Worm (Caenorhabditis elegans) whole organism, L1 larva: ENCODE measurements around the gene F59A7.12.
A peak's percentile ranks its signal among the peaks of the same experiment; 100 is the strongest.

Experiments
- C04F5.9 ChIP-seq: sonication (generic microtip); optimal IDR thresholded peaks from 2 replicates; lab custom pipeline; 2016; ENCODE audit warnings: missing genetic modification characterization, missing compliant biosample characterization
- C16A3.4 ChIP-seq: fragments of 150-350 bp; optimal IDR thresholded peaks from 2 replicates; lab custom pipeline; 2014; ENCODE audit warnings: missing biosample characterization, missing genetic modification characterization
- C34B4.2 ChIP-seq: sonication (generic microtip); optimal IDR thresholded peaks from 2 replicates; lab custom pipeline; 2017; ENCODE audit warnings: mild to moderate bottlenecking, missing genetic modification characterization, missing compliant biosample characterization
- Y116A8C.19 ChIP-seq: sonication (generic microtip); optimal IDR thresholded peaks from 2 replicates; lab custom pipeline; 2016; ENCODE audit warnings: missing compliant biosample characterization, missing genetic modification characterization, borderline replicate concordance
- ama-1 ChIP-seq: fragments of 150-350 bp; optimal IDR thresholded peaks from 2 replicates; lab custom pipeline; 2014
- blmp-1 ChIP-seq: fragments of 150-350 bp; optimal IDR thresholded peaks from 2 replicates; lab custom pipeline; 2014; ENCODE audit warnings: missing biosample characterization, missing genetic modification characterization
- ceh-63 ChIP-seq: fragments of 200-800 bp; sonication (Bioruptor generic); optimal IDR thresholded peaks from 2 replicates; lab custom pipeline; 2018; ENCODE audit warnings: mild to moderate bottlenecking, missing genetic modification characterization, missing compliant biosample characterization
- ceh-8 ChIP-seq: fragments of 200-800 bp; sonication (Bioruptor generic); optimal IDR thresholded peaks from 2 replicates; lab custom pipeline; 2018; ENCODE audit warnings: mild to moderate bottlenecking, missing genetic modification characterization, moderate library complexity, missing compliant biosample characterization
- ceh-82 ChIP-seq, 3 experiments: fragments of 150-350 bp in 1 of 3; sonication (generic microtip) in 2 of 3; optimal IDR thresholded peaks; 2 replicates each; lab custom pipeline; 2014 to 2017; ENCODE audit warnings: missing biosample characterization in 3 of 3, missing genetic modification characterization in 3 of 3
- ceh-88 ChIP-seq: fragments of 200-800 bp; sonication (Bioruptor generic); IDR thresholded peaks from 2 replicates; pipeline ENCODE4 v1.3.6; 2022; ENCODE audit warnings: missing genetic modification characterization, missing compliant biosample characterization
- ceh-90 ChIP-seq: sonication (generic microtip); optimal IDR thresholded peaks from 2 replicates; lab custom pipeline; 2016; ENCODE audit warnings: missing genetic modification characterization, missing compliant biosample characterization
- dsc-1 ChIP-seq: sonication (generic microtip); optimal IDR thresholded peaks from 2 replicates; lab custom pipeline; 2016; ENCODE audit warnings: mild to moderate bottlenecking, missing genetic modification characterization, missing compliant biosample characterization
- efl-1 ChIP-seq, 4 experiments: fragments of 150-350 bp; optimal IDR thresholded peaks in 3 of 4; peaks in 1 of 4; 1 replicate in 1 of 4; 2 replicates in 3 of 4; lab custom pipeline; 2014; ENCODE audit warnings: missing biosample characterization in 2 of 4, missing genetic modification characterization in 2 of 4, missing genetic modification reagents in 2 of 4
- efl-3 ChIP-seq: fragments of 200-800 bp; sonication (Bioruptor generic); optimal IDR thresholded peaks from 2 replicates; lab custom pipeline; 2018; ENCODE audit warnings: mild to moderate bottlenecking, missing genetic modification characterization, missing compliant biosample characterization
- egl-13 ChIP-seq: sonication (generic microtip); optimal IDR thresholded peaks from 2 replicates; lab custom pipeline; 2016; ENCODE audit warnings: missing genotype, missing genetic modification reagents, missing genetic modification characterization, missing compliant biosample characterization
- egl-27 ChIP-seq, 2 experiments: fragments of 150-350 bp in 1 of 2; sonication (generic microtip); optimal IDR thresholded peaks; 3 replicates each; lab custom pipeline; 2017 to 2018; ENCODE audit warnings: missing biosample characterization in 2 of 2, missing genetic modification characterization in 2 of 2, missing genetic modification reagents in 2 of 2
- elt-2 ChIP-seq: sonication (generic microtip); optimal IDR thresholded peaks from 2 replicates; lab custom pipeline; 2016; ENCODE audit warnings: missing genetic modification characterization, mild to moderate bottlenecking, inconsistent platforms, missing compliant biosample characterization, missing genetic modification reagents
- elt-3 ChIP-seq, 6 experiments: fragments of 150-350 bp in 1 of 6; sonication (generic microtip); optimal IDR thresholded peaks; 2 replicates each; lab custom pipeline; 2017 to 2018; ENCODE audit warnings: missing biosample characterization in 6 of 6, missing genetic modification characterization in 6 of 6, inconsistent platforms in 1 of 6
- ets-5 ChIP-seq: fragments of 200-800 bp; sonication (Bioruptor generic); IDR thresholded peaks from 2 replicates; pipeline ENCODE4 v1.3.6; 2022; ENCODE audit warnings: missing genetic modification characterization, missing compliant biosample characterization
- fkh-10 ChIP-seq: sonication (generic microtip); optimal IDR thresholded peaks from 2 replicates; lab custom pipeline; 2017; ENCODE audit warnings: missing biosample characterization, missing genetic modification reagents, missing genetic modification characterization
- fkh-4 ChIP-seq: sonication (generic microtip); optimal IDR thresholded peaks from 2 replicates; lab custom pipeline; 2016; ENCODE audit warnings: missing compliant biosample characterization, missing genetic modification characterization, borderline replicate concordance
- fos-1 ChIP-seq: fragments of 150-350 bp; optimal IDR thresholded peaks from 2 replicates; lab custom pipeline; 2014; ENCODE audit warnings: missing biosample characterization, missing genetic modification characterization
- grh-1 ChIP-seq: fragments of 200-800 bp; sonication (Bioruptor generic); IDR thresholded peaks from 2 replicates; pipeline ENCODE4 v1.3.6; 2022; ENCODE audit warnings: missing genetic modification reagents, missing genetic modification characterization, missing compliant biosample characterization
- hlh-17 ChIP-seq: fragments of 200-800 bp; sonication (Bioruptor generic); optimal IDR thresholded peaks from 2 replicates; lab custom pipeline; 2018; ENCODE audit warnings: missing genetic modification characterization, mild to moderate bottlenecking, missing compliant biosample characterization, moderate library complexity, borderline replicate concordance
- hpl-2 ChIP-seq: fragments of 150-350 bp; optimal IDR thresholded peaks from 2 replicates; lab custom pipeline; 2014; ENCODE audit warnings: missing biosample characterization, missing genetic modification reagents, missing genetic modification characterization
- isw-1 ChIP-seq: fragments of 200-800 bp; sonication (Bioruptor generic); IDR thresholded peaks from 2 replicates; pipeline ENCODE4 v1.3.6; 2022; ENCODE audit warnings: missing genetic modification characterization, missing compliant biosample characterization
- lin-15B ChIP-seq: fragments of 150-350 bp; sonication (generic microtip); optimal IDR thresholded peaks from 3 replicates; lab custom pipeline; 2014; ENCODE audit warnings: missing biosample characterization, missing genetic modification characterization
- lin-35 ChIP-seq, 2 experiments: fragments of 150-350 bp; optimal IDR thresholded peaks; 2 replicates each; lab custom pipeline; 2014; ENCODE audit warnings: missing biosample characterization in 2 of 2, missing genetic modification characterization in 2 of 2, missing genetic modification reagents in 2 of 2
- lin-39 ChIP-seq: fragments of 150-350 bp; optimal IDR thresholded peaks from 2 replicates; lab custom pipeline; 2014; ENCODE audit warnings: missing biosample characterization, missing genetic modification reagents, missing genetic modification characterization
- lir-3 ChIP-seq: sonication (generic microtip); optimal IDR thresholded peaks from 2 replicates; lab custom pipeline; 2016; ENCODE audit warnings: mild to moderate bottlenecking, missing genetic modification characterization, moderate library complexity, missing compliant biosample characterization; ENCODE audit not compliant: poor library complexity
- lsy-2 ChIP-seq, 2 experiments: fragments of 150-350 bp; optimal IDR thresholded peaks; 2 replicates each; lab custom pipeline; 2014; ENCODE audit warnings: missing biosample characterization in 2 of 2, missing genetic modification characterization in 2 of 2
- mdl-1 ChIP-seq, 2 experiments: fragments of 150-350 bp; optimal IDR thresholded peaks; 2 replicates each; lab custom pipeline; 2014 to 2017; ENCODE audit warnings: missing biosample characterization in 2 of 2, missing genetic modification characterization in 2 of 2, inconsistent platforms in 1 of 2
- mef-2 ChIP-seq: fragments of 150-350 bp; optimal IDR thresholded peaks from 2 replicates; lab custom pipeline; 2014; ENCODE audit warnings: missing biosample characterization, missing genetic modification characterization
- nhr-20 ChIP-seq: sonication (generic microtip); optimal IDR thresholded peaks from 2 replicates; lab custom pipeline; 2016; ENCODE audit warnings: mild to moderate bottlenecking, missing genetic modification characterization, missing compliant biosample characterization
- nhr-28 ChIP-seq: fragments of 150-350 bp; optimal IDR thresholded peaks from 2 replicates; lab custom pipeline; 2014; ENCODE audit warnings: missing biosample characterization, missing genetic modification characterization
- nhr-71 ChIP-seq: sonication (generic microtip); optimal IDR thresholded peaks from 2 replicates; lab custom pipeline; 2016; ENCODE audit warnings: mild to moderate bottlenecking, missing genetic modification characterization, moderate library complexity, missing compliant biosample characterization
- nhr-77 ChIP-seq: fragments of 150-350 bp; optimal IDR thresholded peaks from 2 replicates; lab custom pipeline; 2014; ENCODE audit warnings: missing biosample characterization, missing genetic modification characterization
- nhr-90 ChIP-seq: sonication (generic microtip); optimal IDR thresholded peaks from 2 replicates; lab custom pipeline; 2016; ENCODE audit warnings: mild to moderate bottlenecking, missing genetic modification characterization, missing compliant biosample characterization; ENCODE audit not compliant: poor library complexity
- pag-3 ChIP-seq: sonication (generic microtip); optimal IDR thresholded peaks from 2 replicates; lab custom pipeline; 2017; ENCODE audit warnings: missing genetic modification characterization, mild to moderate bottlenecking, missing compliant biosample characterization, antibody characterized with exemption, borderline replicate concordance; ENCODE audit not compliant: insufficient read depth
- rnt-1 ChIP-seq: sonication (generic microtip); optimal IDR thresholded peaks from 2 replicates; lab custom pipeline; 2016; ENCODE audit warnings: mild to moderate bottlenecking, missing genetic modification characterization, moderate library complexity, missing compliant biosample characterization
- snu-23 ChIP-seq: sonication (generic microtip); optimal IDR thresholded peaks from 2 replicates; lab custom pipeline; 2016; ENCODE audit warnings: missing genetic modification characterization, missing compliant biosample characterization
- sptf-1 ChIP-seq: fragments of 150-350 bp; optimal IDR thresholded peaks from 2 replicates; lab custom pipeline; 2014; ENCODE audit warnings: missing biosample characterization, missing genetic modification characterization
- swsn-7 ChIP-seq: sonication (generic microtip); optimal IDR thresholded peaks from 2 replicates; lab custom pipeline; 2016; ENCODE audit warnings: missing genetic modification characterization, missing compliant biosample characterization
- unc-30 ChIP-seq: sonication (generic microtip); optimal IDR thresholded peaks from 2 replicates; lab custom pipeline; 2017; ENCODE audit warnings: missing biosample characterization, missing genetic modification characterization
- unc-62 ChIP-seq: fragments of 150-350 bp; optimal IDR thresholded peaks from 2 replicates; lab custom pipeline; 2014; ENCODE audit warnings: missing biosample characterization, missing genetic modification reagents, missing genetic modification characterization
- unc-86 ChIP-seq: sonication (generic microtip); optimal IDR thresholded peaks from 2 replicates; lab custom pipeline; 2016; ENCODE audit warnings: missing genetic modification characterization, missing compliant biosample characterization
- unc-98 ChIP-seq: fragments of 200-800 bp; sonication (Bioruptor generic); IDR thresholded peaks from 2 replicates; pipeline ENCODE4 v1.3.6; 2022; ENCODE audit warnings: missing genetic modification characterization, missing compliant biosample characterization
- vab-15 ChIP-seq: sonication (generic microtip); optimal IDR thresholded peaks from 2 replicates; lab custom pipeline; 2017; ENCODE audit warnings: missing genotype, mild to moderate bottlenecking, missing genetic modification characterization, missing compliant biosample characterization
- xbp-1 ChIP-seq: sonication (generic microtip); optimal IDR thresholded peaks from 2 replicates; lab custom pipeline; 2016; ENCODE audit warnings: missing genetic modification characterization, missing compliant biosample characterization
- zag-1 ChIP-seq: fragments of 150-350 bp; optimal IDR thresholded peaks from 2 replicates; lab custom pipeline; 2014; ENCODE audit warnings: missing biosample characterization, missing genetic modification characterization
- ztf-11 ChIP-seq, 2 experiments: sonication (generic microtip); optimal IDR thresholded peaks; 2 replicates each; lab custom pipeline; 2016 to 2017; ENCODE audit warnings: missing genetic modification characterization in 2 of 2, missing biosample characterization in 1 of 2, missing compliant biosample characterization in 1 of 2

F59A7.12 gene

ce11 chrV:2055765-2056504, 26.0 kb downstream of the F59A7.12 start (continued):
- TF ChIP-seq lin-35 (GFP tag; optimal IDR thresholded peaks at IDR 0.05; lab: Kevin White, UChicago) (no peak), vab-15 (tag; lab: Kevin White, UChicago) (no peak), C16A3.4 (no peak), fkh-10 (GFP tag; lab: Kevin White, UChicago) (no peak), blmp-1 (tag; lab: Kevin White, UChicago) (peak; percentile 47), isw-1 (GFP tag; lab: Robert Waterston, UW) (no peak), ceh-90 (tag; lab: Kevin White, UChicago) (no peak), ceh-8 (GFP tag; lab: Kevin White, UChicago) (no peak), ceh-88 (GFP tag; lab: Robert Waterston, UW) (no peak), ama-1 (no peak), xbp-1 (tag; lab: Kevin White, UChicago) (no peak), lir-3 (tag; lab: Kevin White, UChicago) (no peak), dsc-1 (tag; lab: Kevin White, UChicago) (peak; percentile 15), egl-13 (tag; lab: Kevin White, UChicago) (no peak), fos-1 (tag; lab: Kevin White, UChicago) (no peak), efl-3 (GFP tag; lab: Kevin White, UChicago) (no peak), Y116A8C.19 (tag; lab: Kevin White, UChicago) (no peak), fkh-4 (tag; lab: Kevin White, UChicago) (no peak), ceh-63 (GFP tag; lab: Kevin White, UChicago) (no peak), unc-98 (GFP tag; lab: Robert Waterston, UW) (no peak), efl-1 (optimal IDR thresholded peaks at IDR 0.05; lab: Kevin White, UChicago) (peak; percentile 17 to 19), efl-1 (GFP tag; optimal IDR thresholded peaks at IDR 0.05 in 1 of 2; lab: Kevin White, UChicago) (no peak), nhr-90 (tag; lab: Kevin White, UChicago) (no peak), lin-39 (no peak), nhr-28 (tag; lab: Kevin White, UChicago) (no peak), swsn-7 (tag; lab: Kevin White, UChicago) (no peak), lsy-2 (tag; optimal IDR thresholded peaks at IDR 0.05; lab: Kevin White, UChicago) (peak in 1 of 2 experiments; percentile 20), grh-1 (no peak), elt-3 (tag; optimal IDR thresholded peaks at IDR 0.05; lab: Kevin White, UChicago) (no peak), snu-23 (peak; percentile 33), rnt-1 (tag; lab: Kevin White, UChicago) (no peak), unc-30 (tag; lab: Kevin White, UChicago) (no peak), nhr-71 (tag; lab: Kevin White, UChicago) (peak; percentile 8), nhr-77 (tag; lab: Kevin White, UChicago) (no peak), egl-27 (tag; optimal IDR thresholded peaks at IDR 0.05; lab: Kevin White, UChicago) (no peak), mdl-1 (tag; optimal IDR thresholded peaks at IDR 0.05; lab: Kevin White, UChicago) (no peak), C34B4.2 (tag; lab: Kevin White, UChicago) (no peak), unc-62 (GFP tag; lab: Kevin White, UChicago) (no peak), ets-5 (no peak), hpl-2 (GFP tag; lab: Kevin White, UChicago) (no peak), mef-2 (no peak), hlh-17 (GFP tag; lab: Kevin White, UChicago) (no peak), elt-2 (tag; lab: Kevin White, UChicago) (peak; percentile 12), zag-1 (tag; lab: Kevin White, UChicago) (no peak), ceh-82 (tag; optimal IDR thresholded peaks at IDR 0.05; lab: Kevin White, UChicago) (no peak), nhr-20 (tag; lab: Kevin White, UChicago) (peak; percentile 33), C04F5.9 (tag; lab: Kevin White, UChicago) (no peak), sptf-1 (no peak), unc-86 (tag; lab: Kevin White, UChicago) (no peak), lin-15B (tag; lab: Kevin White, UChicago) (no peak), pag-3 (tag; lab: Kevin White, UChicago) (no peak), ztf-11 (tag; optimal IDR thresholded peaks at IDR 0.05; lab: Kevin White, UChicago) (no peak)
